Fruit fly (Drosophila melanogaster) whole organism, embryonic: ENCODE data around the gene CG1640.

Source experiments
- CG11696 ChIP-seq: fragments of 200-800 bp; sonication (Bioruptor generic); IDR thresholded peaks from 2 replicates; pipeline ENCODE4 v1.3.6; 2022; ENCODE audit warnings: missing biosample characterization, missing genetic modification characterization
- CG14667 ChIP-seq: fragments of 200-800 bp; sonication (Bioruptor generic); IDR thresholded peaks from 2 replicates; pipeline ENCODE4 v1.3.6; 2022; ENCODE audit warnings: missing biosample characterization, missing genetic modification characterization
- CG1529 ChIP-seq: fragments of 200-800 bp; sonication (Bioruptor generic); optimal IDR thresholded peaks from 3 replicates; lab custom pipeline; 2018; ENCODE audit warnings: missing biosample characterization, missing genetic modification characterization
- CG15696 ChIP-seq: fragments of 200-800 bp; sonication (Bioruptor generic); optimal IDR thresholded peaks from 2 replicates; lab custom pipeline; 2019; ENCODE audit warnings: missing biosample characterization, mild to moderate bottlenecking, missing genetic modification characterization, moderate library complexity
- CG17328 ChIP-seq: fragments of 200-800 bp; sonication (Bioruptor generic); IDR thresholded peaks from 2 replicates; pipeline ENCODE4 v1.3.6; 2022; ENCODE audit warnings: missing biosample characterization, missing genetic modification characterization
- CG17361 ChIP-seq: fragments of 200-800 bp; sonication (Bioruptor generic); IDR thresholded peaks from 3 replicates; pipeline ENCODE4 v1.3.6; 2022; ENCODE audit warnings: missing biosample characterization, missing genetic modification characterization
- CG17568 ChIP-seq: fragments of 200-800 bp; sonication (Bioruptor generic); optimal IDR thresholded peaks from 2 replicates; lab custom pipeline; 2018; ENCODE audit warnings: missing biosample characterization, mild to moderate bottlenecking, missing genetic modification characterization, moderate library complexity
- CG17912 ChIP-seq: fragments of 200-800 bp; sonication (Bioruptor generic); optimal IDR thresholded peaks from 2 replicates; lab custom pipeline; 2018; ENCODE audit warnings: missing biosample characterization, mild to moderate bottlenecking, missing genetic modification characterization
- CG34376 ChIP-seq: fragments of 200-800 bp; sonication (Bioruptor generic); optimal IDR thresholded peaks from 2 replicates; lab custom pipeline; 2018; ENCODE audit warnings: missing biosample characterization, mild to moderate bottlenecking, missing genetic modification characterization
- CG4282 ChIP-seq: fragments of 200-800 bp; sonication (Bioruptor generic); optimal IDR thresholded peaks from 2 replicates; lab custom pipeline; 2016; ENCODE audit warnings: missing biosample characterization, missing genetic modification characterization
- CG4617 ChIP-seq: fragments of 200-800 bp; sonication (Bioruptor generic); optimal IDR thresholded peaks from 3 replicates; lab custom pipeline; 2016; ENCODE audit warnings: missing biosample characterization, missing genetic modification characterization, borderline replicate concordance
- CG5180 ChIP-seq: fragments of 200-800 bp; sonication (Bioruptor generic); optimal IDR thresholded peaks from 3 replicates; lab custom pipeline; 2017; ENCODE audit warnings: missing biosample characterization, missing genetic modification characterization, mild to moderate bottlenecking, moderate library complexity, missing genetic modification reagents
- CG6813 ChIP-seq: fragments of 200-800 bp; sonication (Bioruptor generic); optimal IDR thresholded peaks from 2 replicates; lab custom pipeline; 2017; ENCODE audit warnings: missing biosample characterization, missing genetic modification characterization, mild to moderate bottlenecking, moderate library complexity, missing genetic modification reagents
- CG7786 ChIP-seq: fragments of 200-800 bp; sonication (Bioruptor generic); optimal IDR thresholded peaks from 2 replicates; lab custom pipeline; 2016; ENCODE audit warnings: missing biosample characterization, missing genetic modification characterization
- CG8290 ChIP-seq, 3 experiments: fragments of 200-800 bp; sonication (Bioruptor generic); optimal IDR thresholded peaks; 2 replicates each; lab custom pipeline; 2016 to 2019; ENCODE audit warnings: missing biosample characterization in 3 of 3, missing genetic modification characterization in 3 of 3, mild to moderate bottlenecking in 2 of 3, moderate library complexity in 1 of 3
- CG9437 ChIP-seq: fragments of 200-800 bp; sonication (Bioruptor generic); optimal IDR thresholded peaks from 2 replicates; lab custom pipeline; 2018; ENCODE audit warnings: missing biosample characterization, mild to moderate bottlenecking, missing genetic modification characterization
- D19B ChIP-seq: fragments of 200-800 bp; sonication (Bioruptor generic); optimal IDR thresholded peaks from 2 replicates; lab custom pipeline; 2017; ENCODE audit warnings: missing biosample characterization, mild to moderate bottlenecking, missing genetic modification characterization
- Dip2 ChIP-seq: fragments of 200-800 bp; sonication (Bioruptor generic); IDR thresholded peaks from 2 replicates; pipeline ENCODE4 v1.3.6; 2022; ENCODE audit warnings: missing biosample characterization, missing genetic modification characterization
- Fer3 ChIP-seq: fragments of 200-800 bp; sonication (Bioruptor generic); optimal IDR thresholded peaks from 2 replicates; lab custom pipeline; 2018; ENCODE audit warnings: missing biosample characterization, mild to moderate bottlenecking, missing genetic modification characterization, moderate library complexity
- GATAe ChIP-seq: fragments of 200-800 bp; sonication (Bioruptor generic); conservative IDR thresholded peaks from 2 replicates; pipeline ENCODE4 v1.3.6; 2022; ENCODE audit warnings: missing biosample characterization, missing genetic modification characterization
- Hr51 ChIP-seq, 2 experiments: fragments of 200-800 bp; sonication (Bioruptor generic); optimal IDR thresholded peaks; 2 replicates in 1 of 2; 3 replicates in 1 of 2; lab custom pipeline; 2016 to 2018; ENCODE audit warnings: missing biosample characterization in 2 of 2, missing genetic modification characterization in 2 of 2, mild to moderate bottlenecking in 1 of 2, moderate library complexity in 1 of 2
- Hsf ChIP-seq: fragments of 200-800 bp; sonication (Bioruptor generic); optimal IDR thresholded peaks from 3 replicates; lab custom pipeline; 2016; ENCODE audit warnings: missing biosample characterization, missing genetic modification characterization
- Lhr ChIP-seq: fragments of 200-800 bp; sonication (Bioruptor generic); optimal IDR thresholded peaks from 3 replicates; lab custom pipeline; 2017; ENCODE audit warnings: mild to moderate bottlenecking, missing biosample characterization, missing genetic modification reagents, missing genetic modification characterization
- MTF-1 ChIP-seq: fragments of 200-800 bp; sonication (Bioruptor generic); optimal IDR thresholded peaks from 2 replicates; lab custom pipeline; 2018; ENCODE audit warnings: missing biosample characterization, mild to moderate bottlenecking, missing genetic modification characterization, borderline replicate concordance
- Meics ChIP-seq: fragments of 200-800 bp; sonication (Bioruptor generic); optimal IDR thresholded peaks from 2 replicates; lab custom pipeline; 2017; ENCODE audit warnings: missing biosample characterization, mild to moderate bottlenecking, missing genetic modification characterization
- Ptx1 ChIP-seq: fragments of 200-800 bp; sonication (Bioruptor generic); IDR thresholded peaks from 2 replicates; pipeline ENCODE4 v1.3.6; 2022; ENCODE audit warnings: missing biosample characterization, missing genetic modification characterization
- Sox100B ChIP-seq: fragments of 200-800 bp; sonication (Bioruptor generic); optimal IDR thresholded peaks from 3 replicates; lab custom pipeline; 2018; ENCODE audit warnings: missing biosample characterization, mild to moderate bottlenecking, missing genetic modification characterization
- Usf ChIP-seq: fragments of 200-800 bp; sonication (Bioruptor generic); optimal IDR thresholded peaks from 2 replicates; lab custom pipeline; 2017; ENCODE audit warnings: missing genotype, missing biosample characterization, missing genetic modification characterization
- Xrp1 ChIP-seq: fragments of 200-800 bp; sonication (Bioruptor generic); IDR thresholded peaks from 2 replicates; pipeline ENCODE4 v1.3.6; 2022; ENCODE audit warnings: missing biosample characterization, missing genetic modification characterization
- amos ChIP-seq: fragments of 200-800 bp; sonication (Bioruptor generic); IDR thresholded peaks from 2 replicates; pipeline ENCODE4 v1.3.6; 2022; ENCODE audit warnings: missing biosample characterization, missing genetic modification characterization; ENCODE audit not compliant: partially characterized antibody
- ap ChIP-seq: fragments of 200-800 bp; sonication (Bioruptor generic); IDR thresholded peaks from 2 replicates; pipeline ENCODE4 v1.3.6; 2022; ENCODE audit warnings: missing biosample characterization, missing genetic modification characterization
- bbx ChIP-seq: fragments of 200-800 bp; sonication (Bioruptor generic); IDR thresholded peaks from 2 replicates; pipeline ENCODE4 v1.3.6; 2022; ENCODE audit warnings: missing biosample characterization, missing genetic modification characterization; ENCODE audit not compliant: partially characterized antibody
- bowl ChIP-seq: fragments of 200-800 bp; sonication (Bioruptor generic); IDR thresholded peaks from 2 replicates; pipeline ENCODE4 v1.3.6; 2022; ENCODE audit warnings: missing biosample characterization, missing genetic modification characterization
- btn ChIP-seq: fragments of 200-800 bp; sonication (Bioruptor generic); optimal IDR thresholded peaks from 2 replicates; lab custom pipeline; 2016; ENCODE audit warnings: missing biosample characterization, missing genetic modification characterization
- cwo ChIP-seq: fragments of 200-800 bp; sonication (Bioruptor generic); optimal IDR thresholded peaks from 3 replicates; lab custom pipeline; 2017; ENCODE audit warnings: missing biosample characterization, missing genetic modification characterization, mild to moderate bottlenecking, moderate library complexity, missing genetic modification reagents
- emc ChIP-seq: fragments of 200-800 bp; sonication (Bioruptor generic); optimal IDR thresholded peaks from 2 replicates; lab custom pipeline; 2016; ENCODE audit warnings: missing biosample characterization, missing genetic modification characterization
- fu2 ChIP-seq: fragments of 200-800 bp; sonication (Bioruptor generic); optimal IDR thresholded peaks from 2 replicates; lab custom pipeline; 2016; ENCODE audit warnings: missing biosample characterization, missing genetic modification characterization
- luna ChIP-seq: fragments of 200-800 bp; sonication (Bioruptor generic); optimal IDR thresholded peaks from 2 replicates; lab custom pipeline; 2016; ENCODE audit warnings: missing biosample characterization, missing genetic modification characterization
- maf-S ChIP-seq: fragments of 200-800 bp; sonication (Bioruptor generic); optimal IDR thresholded peaks from 2 replicates; lab custom pipeline; 2016; ENCODE audit warnings: missing biosample characterization, missing genetic modification characterization
- nmo ChIP-seq: fragments of 200-800 bp; sonication (Bioruptor generic); optimal IDR thresholded peaks from 2 replicates; lab custom pipeline; 2018; ENCODE audit warnings: missing biosample characterization, mild to moderate bottlenecking, missing genetic modification characterization, moderate library complexity
- odd ChIP-seq: fragments of 200-800 bp; sonication (Bioruptor generic); optimal IDR thresholded peaks from 2 replicates; lab custom pipeline; 2017; ENCODE audit warnings: missing biosample characterization, mild to moderate bottlenecking, missing genetic modification characterization
- pho ChIP-seq: fragments of 200-800 bp; sonication (Bioruptor generic); optimal IDR thresholded peaks from 2 replicates; lab custom pipeline; 2016; ENCODE audit warnings: missing biosample characterization, missing genetic modification characterization
- ro ChIP-seq: fragments of 200-800 bp; sonication (Bioruptor generic); IDR thresholded peaks from 2 replicates; pipeline ENCODE4 v1.3.6; 2022; ENCODE audit warnings: missing biosample characterization, missing genetic modification characterization
- slp2 ChIP-seq: fragments of 200-800 bp; sonication (Bioruptor generic); optimal IDR thresholded peaks from 2 replicates; lab custom pipeline; 2016; ENCODE audit warnings: missing biosample characterization, missing genetic modification characterization
- so ChIP-seq: fragments of 200-800 bp; sonication (Bioruptor generic); IDR thresholded peaks from 3 replicates; pipeline ENCODE4 v1.3.6; 2022; ENCODE audit warnings: missing biosample characterization, missing genetic modification characterization
- tio ChIP-seq: fragments of 200-800 bp; sonication (Bioruptor generic); optimal IDR thresholded peaks from 2 replicates; lab custom pipeline; 2017; ENCODE audit warnings: missing biosample characterization, missing genetic modification characterization, inconsistent platforms
- tll ChIP-seq, 2 experiments: fragments of 200-800 bp in 1 of 2; fragments of >200 bp in 1 of 2; sonication (Bioruptor generic) in 1 of 2; optimal IDR thresholded peaks; 2 replicates each; lab custom pipeline; 2017 to 2019; ENCODE audit warnings: missing biosample characterization in 2 of 2, missing genetic modification characterization in 2 of 2, mild to moderate bottlenecking in 1 of 2, moderate library complexity in 1 of 2
- tup ChIP-seq: fragments of 200-800 bp; sonication (Bioruptor generic); optimal IDR thresholded peaks from 2 replicates; lab custom pipeline; 2016; ENCODE audit warnings: missing biosample characterization, mild to moderate bottlenecking, missing genetic modification characterization, moderate library complexity

The CG1640 gene

dm6 chrX:13384583-13385342 lies 14.4 kb downstream of the CG1640 start, which contains the start of the genes Rbp1-like and Tim9a (continued):
- TF ChIP-seq Hsf (GFP tag; lab: Kevin White, UChicago) (peak; percentile 9), CG9437 (GFP tag; lab: Kevin White, UChicago) (peak; percentile 62), CG11696 (GFP tag; lab: Robert Waterston, UW) (no peak), pho (GFP tag; lab: Kevin White, UChicago) (no peak), tll (GFP tag; optimal IDR thresholded peaks at IDR 0.05; lab: Kevin White, UChicago) (no peak), luna (GFP tag; lab: Kevin White, UChicago) (no peak), Usf (no peak), CG8290 (GFP tag; optimal IDR thresholded peaks at IDR 0.05; lab: Kevin White, UChicago) (peak; percentile 82), CG8290 (tag; optimal IDR thresholded peaks at IDR 0.05; lab: Kevin White, UChicago) (peak in 1 of 2 experiments; percentile 43), ap (GFP tag; lab: Robert Waterston, UW) (no peak), CG4282 (no peak), CG17568 (GFP tag; lab: Kevin White, UChicago) (no peak), Ptx1 (0 out of 2 replicates have a peak, but pooled peaks have one; percentile 8), Meics (GFP tag; lab: Kevin White, UChicago) (peak; percentile 50), so (no peak), CG34376 (GFP tag; lab: Kevin White, UChicago) (peak; percentile 53), bbx (GFP tag; lab: Robert Waterston, UW) (0 out of 2 replicates have a peak, but pooled peaks have one; percentile 17), CG17361 (peak; percentile 61; the same call in 1 of the 3 replicates), nmo (GFP tag; lab: Kevin White, UChicago) (peak; percentile 66), Fer3 (tag; lab: Kevin White, UChicago) (peak; percentile 17), Hr51 (GFP tag; optimal IDR thresholded peaks at IDR 0.05; lab: Kevin White, UChicago) (peak in 1 of 2 experiments; percentile 41), D19B (GFP tag; lab: Kevin White, UChicago) (no peak), bowl (GFP tag; lab: Robert Waterston, UW) (no peak), CG1529 (no peak), Xrp1 (GFP tag; lab: Robert Waterston, UW) (no peak), tio (no peak), btn (GFP tag; lab: Kevin White, UChicago) (no peak), CG4617 (peak; percentile 50), amos (GFP tag; lab: Robert Waterston, UW) (peak; percentile 61), MTF-1 (GFP tag; lab: Kevin White, UChicago) (no peak), CG14667 (GFP tag; lab: Robert Waterston, UW) (no peak), Sox100B (GFP tag; lab: Kevin White, UChicago) (peak; percentile 38), slp2 (GFP tag; lab: Kevin White, UChicago) (no peak), CG7786 (GFP tag; lab: Kevin White, UChicago) (no peak), CG5180 (GFP tag; lab: Kevin White, UChicago) (no peak), emc (GFP tag; lab: Kevin White, UChicago) (no peak), Dip2 (GFP tag; lab: Robert Waterston, UW) (no peak), CG6813 (GFP tag; lab: Kevin White, UChicago) (no peak), odd (GFP tag; lab: Kevin White, UChicago) (no peak), CG17912 (GFP tag; lab: Kevin White, UChicago) (no peak), GATAe (GFP tag; lab: Robert Waterston, UW) (no peak), Lhr (peak; percentile 39), ro (GFP tag; lab: Robert Waterston, UW) (no peak), CG15696 (tag; lab: Kevin White, UChicago) (peak; percentile 34), cwo (GFP tag; lab: Kevin White, UChicago) (no peak), maf-S (GFP tag; lab: Kevin White, UChicago) (no peak), fu2 (GFP tag; lab: Kevin White, UChicago) (no peak), tup (GFP tag; lab: Kevin White, UChicago) (no peak), CG17328 (GFP tag; lab: Robert Waterston, UW) (no peak)
